Fruit fly (Drosophila melanogaster) whole organism, pupa: ENCODE measurements around the gene CG44837.

Source experiments
- CG12605 ChIP-seq: fragments of 200-800 bp; sonication (Bioruptor generic); IDR thresholded peaks from 2 replicates; pipeline ENCODE4 v1.3.6; 2022; ENCODE audit warnings: missing biosample characterization, missing genetic modification characterization
- CG32121 ChIP-seq: fragments of 200-800 bp; sonication (Bioruptor generic); IDR thresholded peaks from 2 replicates; pipeline ENCODE4 v1.3.6; 2022; ENCODE audit warnings: missing biosample characterization, missing genetic modification characterization
- CG8159 ChIP-seq: fragments of 200-800 bp; sonication (Bioruptor generic); optimal IDR thresholded peaks from 3 replicates; lab custom pipeline; 2018; ENCODE audit warnings: missing biosample characterization, mild to moderate bottlenecking, missing genetic modification characterization, moderate library complexity
- CG8301 ChIP-seq: fragments of 200-800 bp; sonication (Bioruptor generic); optimal IDR thresholded peaks from 2 replicates; lab custom pipeline; 2018; ENCODE audit warnings: missing biosample characterization, mild to moderate bottlenecking, missing genetic modification characterization
- CG9948 ChIP-seq: fragments of 200-800 bp; sonication (Bioruptor generic); optimal IDR thresholded peaks from 2 replicates; lab custom pipeline; 2018; ENCODE audit warnings: missing biosample characterization, mild to moderate bottlenecking, missing genetic modification characterization, moderate library complexity
- D1 ChIP-seq: fragments of 200-800 bp; sonication (Bioruptor generic); optimal IDR thresholded peaks from 2 replicates; lab custom pipeline; 2018; ENCODE audit warnings: missing biosample characterization, mild to moderate bottlenecking, missing genetic modification characterization, moderate library complexity
- Ets98B ChIP-seq: fragments of 200-800 bp; sonication (Bioruptor generic); IDR thresholded peaks from 2 replicates; pipeline ENCODE4 v1.3.6; 2022; ENCODE audit warnings: missing biosample characterization, missing genetic modification characterization
- Pif1A ChIP-seq: fragments of 200-800 bp; sonication (Bioruptor generic); optimal IDR thresholded peaks from 3 replicates; lab custom pipeline; 2016; ENCODE audit warnings: missing biosample characterization, missing genetic modification characterization
- Pif1B ChIP-seq: fragments of 200-800 bp; sonication (Bioruptor generic); optimal IDR thresholded peaks from 3 replicates; lab custom pipeline; 2016; ENCODE audit warnings: missing biosample characterization, missing genetic modification characterization
- gl ChIP-seq: fragments of 200-800 bp; sonication (Bioruptor generic); optimal IDR thresholded peaks from 2 replicates; lab custom pipeline; 2018; ENCODE audit warnings: missing biosample characterization, mild to moderate bottlenecking, missing genetic modification characterization

- TF ChIP-seq Ets98B (no peak), D1 (tag; lab: Kevin White, UChicago) (no peak), CG8301 (no peak), CG9948 (tag; lab: Kevin White, UChicago) (no peak), CG32121 (GFP tag; lab: Robert Waterston, UW) (no peak), CG8159 (no peak), Pif1A (GFP tag; lab: Kevin White, UChicago) (no peak), Pif1B (GFP tag; lab: Kevin White, UChicago) (no peak), CG12605 (GFP tag; lab: Robert Waterston, UW) (no peak), gl (tag; lab: Kevin White, UChicago) (no peak)
Measured at dm6 chr3L:11833296-11833717, 105.4 kb downstream of the CG44837 start, which contains the start of gene CycA.
